Fruit fly (Drosophila melanogaster): ENCODE data around the gene Lamtor3.

Lamtor3 gene

dm6 chr2L:17431359-17431675, 49.7 kb upstream of the Lamtor3 start (continued):
- TF ChIP-seq svp (GFP tag) (peak; percentile 93), CG6854 (GFP tag; optimal IDR thresholded peaks at IDR 0.05) (no peak), Ets96B (tag; optimal IDR thresholded peaks at IDR 0.05) (peak; percentile 66), CG8632 (GFP tag; optimal IDR thresholded peaks at IDR 0.05) (peak; percentile 75), CG11294 (GFP tag; IDR thresholded peaks at IDR 0.05) (0 out of 2 replicates have a peak, but pooled peaks have one; percentile 16), CG4318 (GFP tag; optimal IDR thresholded peaks at IDR 0.05) (peak; percentile 32), ss (GFP tag; optimal IDR thresholded peaks at IDR 0.05) (no peak), CG6163 (GFP tag; IDR thresholded peaks at IDR 0.05) (peak; percentile 62; the same call in 2 of the 3 replicates), CG6792 (GFP tag; optimal IDR thresholded peaks at IDR 0.05) (peak; percentile 73), Ets21C (GFP tag; optimal IDR thresholded peaks at IDR 0.05) (peak; percentile 59), Gug (GFP tag; IDR thresholded peaks at IDR 0.05) (peak; percentile 36), CG16779 (tag; optimal IDR thresholded peaks at IDR 0.05) (no peak), acj6 (GFP tag; optimal IDR thresholded peaks at IDR 0.05) (peak; percentile 76), CG34406 (GFP tag; optimal IDR thresholded peaks at IDR 0.05) (peak; percentile 77)

DNA sequence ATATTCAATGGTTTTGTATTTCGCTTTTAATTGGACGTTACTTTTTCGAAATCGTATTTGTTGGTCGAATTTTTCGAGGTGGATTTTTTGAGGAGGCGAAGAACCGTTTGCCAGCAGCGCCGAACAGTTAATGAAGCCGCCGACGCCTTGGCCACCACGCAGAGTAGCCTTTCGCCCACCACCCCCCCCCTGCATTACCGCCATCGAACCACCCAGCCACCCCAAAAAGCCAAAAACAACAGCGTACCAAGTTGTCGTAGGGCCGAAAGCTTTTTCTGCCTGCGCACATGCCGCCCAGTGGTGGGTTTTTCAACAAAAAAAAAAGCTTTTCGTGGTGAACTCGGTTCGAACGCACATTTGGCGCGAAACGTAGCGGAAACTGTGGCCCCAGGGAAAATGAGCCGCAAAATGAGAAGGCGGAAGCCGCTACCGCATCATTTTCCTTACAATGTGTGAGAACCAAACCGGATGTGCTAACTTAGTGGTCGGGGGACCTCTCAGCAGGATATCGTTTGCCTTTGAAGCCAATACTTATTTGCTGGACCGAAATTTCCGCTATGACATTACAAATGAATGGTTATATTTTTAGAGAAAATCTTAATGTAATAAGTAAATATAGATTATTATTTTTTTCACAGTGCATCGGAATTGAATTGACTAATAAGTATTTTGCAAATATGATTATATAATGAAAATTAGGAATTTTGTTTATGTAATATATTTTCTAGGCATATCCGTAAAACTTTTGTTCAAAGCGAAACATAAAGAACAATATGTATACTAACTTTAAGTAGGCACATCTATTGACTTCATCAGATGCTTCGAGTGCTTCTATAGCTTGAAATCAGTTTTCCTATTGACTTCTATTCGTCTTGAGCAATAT, 47.8 kb upstream of the Lamtor3 start, which contains the start of the genes Dif and CG5043:
Dif (minus strand) TSS at position 132 of the 883 bp plus-strand sequence.
CG5043 (plus strand) TSS at position 833 of the 883 bp plus-strand sequence.
- TF ChIP-seq CG8119 (GFP tag; IDR thresholded peaks at IDR 0.05) = 0 out of 3 replicates have a peak, but pooled peaks have one; percentile 13
- no peak for TF ChIP-seq Hr39 (GFP tag; optimal IDR thresholded peaks at IDR 0.05)
- no peak for TF ChIP-seq Sox102F (GFP tag; optimal IDR thresholded peaks at IDR 0.05)
- TF ChIP-seq Smox (GFP tag; optimal IDR thresholded peaks at IDR 0.05) = no peak

- TF ChIP-seq svp (GFP tag) (no peak), net (GFP tag; optimal IDR thresholded peaks at IDR 0.05) (no peak), Hr39 (GFP tag; optimal IDR thresholded peaks at IDR 0.05) (no peak), Eip93F (GFP tag; optimal IDR thresholded peaks at IDR 0.05) (no peak), lz (GFP tag; optimal IDR thresholded peaks at IDR 0.05) (no peak), Eip78C (GFP tag) (no peak), topi (GFP tag; optimal IDR thresholded peaks at IDR 0.05) (no peak), OdsH (GFP tag; optimal IDR thresholded peaks at IDR 0.05) (no peak), CG11762 (GFP tag; optimal IDR thresholded peaks at IDR 0.05; ENCODE audit: insufficient read depth) (no peak), Blimp-1 (GFP tag; optimal IDR thresholded peaks at IDR 0.05) (no peak), CG4318 (GFP tag; optimal IDR thresholded peaks at IDR 0.05) (no peak), esn (GFP tag; optimal IDR thresholded peaks at IDR 0.05) (no peak), fd59A (GFP tag; optimal IDR thresholded peaks at IDR 0.05) (no peak), CG32006 (GFP tag; optimal IDR thresholded peaks at IDR 0.05) (no peak)
Measured at dm6 chr2L:17436500-17436899, 44.5 kb upstream of the Lamtor3 start, which contains the start of gene CG33928. CG33928 (minus strand) TSS chr2L:17436600.

dm6 chr2L:17437594-17437993, 43.4 kb upstream of the Lamtor3 start:
- TF ChIP-seq CG8319 (GFP tag; optimal IDR thresholded peaks at IDR 0.05) = no peak
- TF ChIP-seq OdsH (GFP tag; optimal IDR thresholded peaks at IDR 0.05) = no peak
- no peak for TF ChIP-seq CG11762 (GFP tag; optimal IDR thresholded peaks at IDR 0.05; ENCODE audit: insufficient read depth)
- no peak for TF ChIP-seq CG6854 (GFP tag; optimal IDR thresholded peaks at IDR 0.05)
- TF ChIP-seq CG11294 (GFP tag; IDR thresholded peaks at IDR 0.05) = no peak
- no peak for TF ChIP-seq Eip78C (GFP tag)
- no peak for TF ChIP-seq CG1621 (tag; optimal IDR thresholded peaks at IDR 0.05)
- no peak for TF ChIP-seq fd85E (GFP tag; optimal IDR thresholded peaks at IDR 0.05)
- no peak for TF ChIP-seq CG10669 (GFP tag; optimal IDR thresholded peaks at IDR 0.05)
- TF ChIP-seq salr (GFP tag; optimal IDR thresholded peaks at IDR 0.05) = no peak
- no peak for TF ChIP-seq Hr39 (GFP tag; optimal IDR thresholded peaks at IDR 0.05)
- TF ChIP-seq Ets21C (GFP tag; optimal IDR thresholded peaks at IDR 0.05) = no peak
- TF ChIP-seq CG16779 (tag; optimal IDR thresholded peaks at IDR 0.05) = no peak
- TF ChIP-seq CG6808 (GFP tag; optimal IDR thresholded peaks at IDR 0.05) = no peak
- TF ChIP-seq Eip75B (GFP tag; optimal IDR thresholded peaks at IDR 0.05) = no peak
- TF ChIP-seq Sox15 (GFP tag; optimal IDR thresholded peaks at IDR 0.05) = no peak
- TF ChIP-seq CG8119 (GFP tag; IDR thresholded peaks at IDR 0.05) = no peak
- no peak for TF ChIP-seq CG8632 (GFP tag; optimal IDR thresholded peaks at IDR 0.05)
- TF ChIP-seq CG6276 (GFP tag; optimal IDR thresholded peaks at IDR 0.05) = no peak
- no peak for TF ChIP-seq pdm3 (GFP tag; optimal IDR thresholded peaks at IDR 0.05)

Measured in whole organism, prepupa.